Fruit fly (Drosophila melanogaster): ENCODE data around the gene CG43131.

- TF ChIP-seq ttk (optimal IDR thresholded peaks at IDR 0.05) (no peak), psq (optimal IDR thresholded peaks at IDR 0.05) (no peak), h (optimal IDR thresholded peaks at IDR 0.05) (no peak), insv (optimal IDR thresholded peaks at IDR 0.05) (no peak)
Observed at dm6 chr3R:5097866-5098484, 11.0 kb downstream of the CG43131 start.
